Worm (Caenorhabditis elegans): ENCODE measurements around the gene srz-19.

ce11 chrIV:3878283-3878938 lies 41.2 kb upstream of the srz-19 start, which contains the start of gene F37C4.6:
- TF ChIP-seq dao-5 (tag; optimal IDR thresholded peaks at IDR 0.05) (no peak), him-1 (tag; optimal IDR thresholded peaks at IDR 0.05) (no peak), W03F9.2 (tag; optimal IDR thresholded peaks at IDR 0.05) (no peak)

Measured in whole organism, L4/young adult.